Worm (Caenorhabditis elegans) whole organism, L4/young adult: ENCODE measurements around the gene egl-45.
A peak's percentile ranks its signal among the peaks of the same experiment; 100 is the strongest.

Experiments used
- W03F9.2 ChIP-seq: fragments of 150-350 bp; optimal IDR thresholded peaks from 2 replicates; lab custom pipeline; 2014; ENCODE audit warnings: missing biosample characterization, missing genetic modification characterization
- dao-5 ChIP-seq: sonication (generic microtip); optimal IDR thresholded peaks from 2 replicates; lab custom pipeline; 2016; ENCODE audit warnings: missing genotype, missing genetic modification characterization, moderate library complexity, missing compliant biosample characterization
- him-1 ChIP-seq: sonication (generic microtip); optimal IDR thresholded peaks from 2 replicates; lab custom pipeline; 2016; ENCODE audit warnings: missing genotype, missing genetic modification reagents, missing genetic modification characterization, missing compliant biosample characterization

DNA sequence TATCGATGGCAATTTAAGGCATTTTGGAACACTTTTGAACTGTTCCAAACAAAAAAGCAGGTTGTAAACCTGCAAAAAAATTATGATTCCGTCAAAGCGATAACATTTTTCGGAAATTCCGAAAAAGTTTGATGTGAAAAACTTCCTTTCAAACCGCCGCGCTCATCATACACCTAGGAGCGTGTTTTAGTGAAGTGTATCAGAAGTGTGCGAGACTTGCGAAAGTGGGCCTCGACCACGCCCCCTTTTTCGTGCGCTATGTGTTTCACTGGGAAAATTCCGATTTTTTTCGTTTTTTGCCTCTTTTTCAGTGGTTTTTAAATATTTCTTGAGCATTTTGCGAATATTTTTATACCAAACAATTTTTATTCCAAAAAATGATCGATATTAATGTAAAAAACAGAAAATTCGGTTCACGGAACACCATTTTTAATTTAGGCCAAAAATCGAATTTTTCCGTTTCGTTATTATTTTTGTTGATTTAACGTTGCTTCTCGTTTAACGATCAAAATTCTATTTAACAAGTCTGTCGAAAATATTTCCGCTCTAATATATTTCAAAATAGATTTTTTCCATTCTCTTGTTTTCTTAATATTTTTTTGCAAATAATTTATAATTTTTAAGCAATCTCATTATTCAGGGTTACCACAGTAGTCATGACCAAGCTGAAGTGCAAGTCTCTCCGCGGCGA, 26.2 kb upstream of the egl-45 start, which contains the start of gene rpl-35:
- TF ChIP-seq dao-5 (tag; lab: Kevin White, UChicago) (peak; percentile 79), him-1 (tag; lab: Kevin White, UChicago) (peak; percentile 99), W03F9.2 (tag; lab: Kevin White, UChicago) (peak; percentile 99)
